Fruit fly (Drosophila melanogaster): ENCODE data around the gene dmt.

Gene dmt

dm6 chr3R:9702567-9702966 is 8.4 kb upstream of the dmt start (continued):
- peak; percentile 90 for TF ChIP-seq CoRest (tag; optimal IDR thresholded peaks at IDR 0.05)
- TF ChIP-seq CTCF (GFP tag; optimal IDR thresholded peaks at IDR 0.05), result peak; percentile 54
- no peak for TF ChIP-seq E2f2 (GFP tag; IDR thresholded peaks at IDR 0.05)
- TF ChIP-seq toy (GFP tag; IDR thresholded peaks at IDR 0.05), result no peak
- TF ChIP-seq amos (GFP tag; IDR thresholded peaks at IDR 0.05; ENCODE audit: partially characterized antibody), result no peak
- TF ChIP-seq CG9215 (GFP tag; IDR thresholded peaks at IDR 0.05), result no peak
- TF ChIP-seq peb (GFP tag; IDR thresholded peaks at IDR 0.05), result no peak
- TF ChIP-seq h (optimal IDR thresholded peaks at IDR 0.05), result no peak
- no peak for TF ChIP-seq Trl (optimal IDR thresholded peaks at IDR 0.05)
- TF ChIP-seq Trl (GFP tag; optimal IDR thresholded peaks at IDR 0.05), result peak; percentile 81
- TF ChIP-seq shn (GFP tag; optimal IDR thresholded peaks at IDR 0.05), result peak; percentile 82

- TF ChIP-seq CG12769 (tag; optimal IDR thresholded peaks at IDR 0.05) (peak; percentile 9), mam (GFP tag; optimal IDR thresholded peaks at IDR 0.05) (no peak), Blimp-1 (GFP tag; optimal IDR thresholded peaks at IDR 0.05) (peak; percentile 75)
Measured at dm6 chr3R:9703273-9703672, 7.7 kb upstream of the dmt start.

- no peak for TF ChIP-seq CG12236 (GFP tag; optimal IDR thresholded peaks at IDR 0.05)
- peak; percentile 56 for TF ChIP-seq chn (GFP tag; optimal IDR thresholded peaks at IDR 0.05)
- TF ChIP-seq MBD-R2 (GFP tag; IDR thresholded peaks at IDR 0.05), result no peak
- TF ChIP-seq CG10274 (GFP tag; optimal IDR thresholded peaks at IDR 0.05), result no peak
- no peak for TF ChIP-seq D19B (GFP tag; optimal IDR thresholded peaks at IDR 0.05)
- TF ChIP-seq CG7372 (GFP tag; IDR thresholded peaks at IDR 0.05), result no peak
- no peak for TF ChIP-seq cad (GFP tag; optimal IDR thresholded peaks at IDR 0.05)
- no peak for TF ChIP-seq CG6683 (GFP tag; optimal IDR thresholded peaks at IDR 0.05)
- no peak for TF ChIP-seq Asciz (GFP tag; optimal IDR thresholded peaks at IDR 0.05)
- peak; percentile 3 for TF ChIP-seq Antp (GFP tag; optimal IDR thresholded peaks at IDR 0.05)
- TF ChIP-seq CG16815 (GFP tag; optimal IDR thresholded peaks at IDR 0.05), result no peak
- no peak for TF ChIP-seq CG11093 (GFP tag; IDR thresholded peaks at IDR 0.05)
- TF ChIP-seq B-H2 (GFP tag; optimal IDR thresholded peaks at IDR 0.05), result peak; percentile 58
- TF ChIP-seq phol (tag; optimal IDR thresholded peaks at IDR 0.05), result no peak
- TF ChIP-seq NK7.1 (GFP tag; optimal IDR thresholded peaks at IDR 0.05), result no peak
- no peak for TF ChIP-seq CG1603 (tag; optimal IDR thresholded peaks at IDR 0.05)
- TF ChIP-seq Dek (tag; optimal IDR thresholded peaks at IDR 0.05), result no peak
- TF ChIP-seq CG17829 (tag; optimal IDR thresholded peaks at IDR 0.05), result no peak
- no peak for TF ChIP-seq Hsf (GFP tag; optimal IDR thresholded peaks at IDR 0.05)
- TF ChIP-seq tll (GFP tag; optimal IDR thresholded peaks at IDR 0.05), result no peak
- TF ChIP-seq btn (GFP tag; optimal IDR thresholded peaks at IDR 0.05), result no peak
- no peak for TF ChIP-seq CG3847 (GFP tag; IDR thresholded peaks at IDR 0.05)
- TF ChIP-seq cas (GFP tag; IDR thresholded peaks at IDR 0.05), result no peak
- no peak for TF ChIP-seq shn (GFP tag; optimal IDR thresholded peaks at IDR 0.05)
- TF ChIP-seq CG12155 (GFP tag; optimal IDR thresholded peaks at IDR 0.05), result no peak
- no peak for TF ChIP-seq nerfin-2 (GFP tag; IDR thresholded peaks at IDR 0.05; ENCODE audit: partially characterized antibody)
- TF ChIP-seq CG4424 (GFP tag; optimal IDR thresholded peaks at IDR 0.05), result no peak
- no peak for TF ChIP-seq dimm (GFP tag; IDR thresholded peaks at IDR 0.05)
- no peak for TF ChIP-seq dysf (GFP tag; IDR thresholded peaks at IDR 0.05)
- no peak for TF ChIP-seq CG6254 (GFP tag; optimal IDR thresholded peaks at IDR 0.05)
- TF ChIP-seq Dll (GFP tag; IDR thresholded peaks at IDR 0.05; ENCODE audit: partially characterized antibody), result no peak
- no peak for TF ChIP-seq CG9817 (tag; optimal IDR thresholded peaks at IDR 0.05)
- no peak for TF ChIP-seq CG7839 (tag; optimal IDR thresholded peaks at IDR 0.05)
- no peak for TF ChIP-seq CG34224 (GFP tag; IDR thresholded peaks at IDR 0.05; ENCODE audit: partially characterized antibody)
- peak; percentile 62 for TF ChIP-seq kah (GFP tag; optimal IDR thresholded peaks at IDR 0.05)
Measured at dm6 chr3R:9704183-9705007, 6.5 kb upstream of the dmt start.
